Worm (Caenorhabditis elegans): ENCODE results near the gene pals-32.

ce11 chrV:2884411-2884810 is 12.0 kb upstream of the pals-32 start, which contains the start of gene sre-24:
- TF ChIP-seq W03F9.2 (tag; optimal IDR thresholded peaks at IDR 0.05) (no peak), him-1 (tag; optimal IDR thresholded peaks at IDR 0.05) (no peak), dao-5 (tag; optimal IDR thresholded peaks at IDR 0.05) (no peak)
